Worm (Caenorhabditis elegans): ENCODE results near the gene ctps-1.

Gene ctps-1

DNA sequence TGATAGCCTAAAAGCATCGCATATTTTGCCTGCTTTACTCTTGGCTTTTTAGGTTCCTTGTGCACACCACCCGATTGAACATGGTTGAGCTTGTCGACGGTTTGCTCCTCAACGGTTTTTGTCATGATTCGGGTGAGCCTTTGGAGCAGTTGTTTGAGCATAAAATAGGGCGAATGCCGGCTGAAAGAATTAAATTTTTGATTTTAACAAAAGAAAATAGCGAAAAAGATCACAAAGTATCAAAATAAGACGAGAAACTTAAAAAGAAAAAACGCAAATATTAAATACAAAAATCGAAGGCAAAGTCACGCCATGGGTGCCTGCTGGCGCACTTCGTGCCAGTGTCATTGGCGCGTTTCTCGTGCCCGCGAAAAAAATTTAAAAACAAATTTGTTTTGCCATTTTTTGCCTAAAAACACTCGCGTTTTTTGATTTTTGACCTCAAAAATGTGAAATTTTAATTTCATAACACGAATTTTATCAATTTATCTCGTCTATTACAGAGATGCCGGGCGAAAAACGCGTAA lies at the start of gene ctps-1, which contains the start of gene pus-1:
Gene ctps-1, plus strand, starts transcription at position 51 of the 527 bp plus-strand sequence.
Gene pus-1, minus strand, starts transcription at position 125 of the 527 bp plus-strand sequence.
- TF ChIP-seq flt-1 (GFP tag; IDR thresholded peaks at IDR 0.05) (no peak), klf-2 (GFP tag; conservative IDR thresholded peaks at IDR 0.05) (no peak), ref-1 (GFP tag; conservative IDR thresholded peaks at IDR 0.05) (no peak), tab-1 (GFP tag; IDR thresholded peaks at IDR 0.05) (no peak), ztf-29 (GFP tag; IDR thresholded peaks at IDR 0.05) (no peak), T22C8.4 (GFP tag; IDR thresholded peaks at IDR 0.05) (no peak), cog-1 (tag; optimal IDR thresholded peaks at IDR 0.05) (no peak), ztf-23 (GFP tag; IDR thresholded peaks at IDR 0.05) (no peak), med-1 (GFP tag; optimal IDR thresholded peaks at IDR 0.05; ENCODE audit: insufficient read depth) (no peak)

ce11 chrV:16745214-16745613 lies 49.5 kb upstream of the ctps-1 start:
- TF ChIP-seq ref-1 (GFP tag; conservative IDR thresholded peaks at IDR 0.05), result no peak
- no peak for TF ChIP-seq flt-1 (GFP tag; IDR thresholded peaks at IDR 0.05)

ce11 chrV:16746231-16746990 lies 48.3 kb upstream of the ctps-1 start, which contains the start of gene gyg-2:
Gene gyg-2, minus strand, starts transcription at chrV:16746258.
- TF ChIP-seq ref-1 (GFP tag; conservative IDR thresholded peaks at IDR 0.05), result no peak
- TF ChIP-seq ztf-29 (GFP tag; IDR thresholded peaks at IDR 0.05), result no peak
- TF ChIP-seq med-1 (GFP tag; optimal IDR thresholded peaks at IDR 0.05; ENCODE audit: insufficient read depth), result no peak
- TF ChIP-seq cog-1 (tag; optimal IDR thresholded peaks at IDR 0.05), result no peak
- no peak for TF ChIP-seq klf-2 (GFP tag; conservative IDR thresholded peaks at IDR 0.05)
- TF ChIP-seq flt-1 (GFP tag; IDR thresholded peaks at IDR 0.05), result no peak
- no peak for TF ChIP-seq tab-1 (GFP tag; IDR thresholded peaks at IDR 0.05)
- TF ChIP-seq T22C8.4 (GFP tag; IDR thresholded peaks at IDR 0.05), result no peak
- no peak for TF ChIP-seq ztf-23 (GFP tag; IDR thresholded peaks at IDR 0.05)

DNA sequence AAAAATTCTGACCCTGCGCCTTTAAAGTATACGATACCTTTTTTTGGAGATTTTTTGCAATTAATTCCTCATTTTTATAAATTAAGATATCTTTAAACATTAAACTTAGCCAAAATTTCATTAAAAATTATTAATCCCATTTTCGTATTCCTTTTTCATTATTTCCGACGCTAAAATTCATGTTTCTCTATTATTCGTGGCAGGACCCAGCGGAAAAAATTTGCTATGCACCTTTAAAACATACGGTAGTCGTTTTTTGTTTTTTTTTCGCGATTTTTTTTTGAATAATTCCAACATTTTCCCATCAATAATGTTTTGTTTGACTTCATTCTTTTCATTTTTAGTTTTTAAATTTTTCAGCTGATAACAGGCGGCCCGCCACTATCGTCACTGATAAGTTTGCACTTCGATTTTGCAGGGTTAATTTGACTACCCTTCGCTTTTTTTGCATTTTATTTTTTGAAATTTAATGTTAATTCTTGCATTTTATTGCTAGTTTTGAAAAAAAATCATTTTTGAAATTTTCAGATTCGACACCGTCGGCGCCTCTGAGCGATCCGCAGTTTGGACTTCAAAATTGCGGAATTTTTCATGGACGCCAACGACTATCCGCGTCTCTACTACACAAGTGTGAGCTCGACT lies 47.5 kb upstream of the ctps-1 start, which contains the start of gene dkf-2:
Gene dkf-2, plus strand, starts transcription at position 592 of the 642 bp plus-strand sequence.
- no peak for TF ChIP-seq T22C8.4 (GFP tag; IDR thresholded peaks at IDR 0.05)
- TF ChIP-seq cog-1 (tag; optimal IDR thresholded peaks at IDR 0.05), result no peak
- TF ChIP-seq med-1 (GFP tag; optimal IDR thresholded peaks at IDR 0.05; ENCODE audit: insufficient read depth), result no peak
- TF ChIP-seq klf-2 (GFP tag; conservative IDR thresholded peaks at IDR 0.05), result no peak

DNA sequence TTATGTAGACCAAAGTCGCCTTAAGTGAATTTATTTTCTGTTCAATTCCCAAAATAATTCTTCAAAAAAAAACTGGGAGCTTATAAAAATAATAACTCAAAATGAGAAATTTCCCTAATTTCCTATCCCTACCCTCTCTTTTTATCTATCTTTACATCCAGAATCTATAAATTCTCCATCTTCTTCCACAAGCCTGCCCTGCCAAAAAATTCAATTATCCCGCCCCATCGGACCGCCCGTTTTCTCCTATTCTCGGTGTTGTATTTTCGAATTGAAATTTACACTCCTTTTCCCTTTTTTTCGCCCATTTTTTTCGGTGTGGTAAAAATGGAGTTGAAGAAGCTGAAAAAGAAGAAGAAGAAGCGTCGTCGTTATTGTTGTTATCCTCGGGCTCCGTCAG lies 45.2 kb upstream of the ctps-1 start:
- TF ChIP-seq ztf-23 (GFP tag; IDR thresholded peaks at IDR 0.05) (no peak), cog-1 (tag; optimal IDR thresholded peaks at IDR 0.05) (no peak), ref-1 (GFP tag; conservative IDR thresholded peaks at IDR 0.05) (no peak), tab-1 (GFP tag; IDR thresholded peaks at IDR 0.05) (no peak), klf-2 (GFP tag; conservative IDR thresholded peaks at IDR 0.05) (no peak), med-1 (GFP tag; optimal IDR thresholded peaks at IDR 0.05; ENCODE audit: insufficient read depth) (no peak), T22C8.4 (GFP tag; IDR thresholded peaks at IDR 0.05) (no peak), flt-1 (GFP tag; IDR thresholded peaks at IDR 0.05) (no peak), ztf-29 (GFP tag; IDR thresholded peaks at IDR 0.05) (no peak)

DNA sequence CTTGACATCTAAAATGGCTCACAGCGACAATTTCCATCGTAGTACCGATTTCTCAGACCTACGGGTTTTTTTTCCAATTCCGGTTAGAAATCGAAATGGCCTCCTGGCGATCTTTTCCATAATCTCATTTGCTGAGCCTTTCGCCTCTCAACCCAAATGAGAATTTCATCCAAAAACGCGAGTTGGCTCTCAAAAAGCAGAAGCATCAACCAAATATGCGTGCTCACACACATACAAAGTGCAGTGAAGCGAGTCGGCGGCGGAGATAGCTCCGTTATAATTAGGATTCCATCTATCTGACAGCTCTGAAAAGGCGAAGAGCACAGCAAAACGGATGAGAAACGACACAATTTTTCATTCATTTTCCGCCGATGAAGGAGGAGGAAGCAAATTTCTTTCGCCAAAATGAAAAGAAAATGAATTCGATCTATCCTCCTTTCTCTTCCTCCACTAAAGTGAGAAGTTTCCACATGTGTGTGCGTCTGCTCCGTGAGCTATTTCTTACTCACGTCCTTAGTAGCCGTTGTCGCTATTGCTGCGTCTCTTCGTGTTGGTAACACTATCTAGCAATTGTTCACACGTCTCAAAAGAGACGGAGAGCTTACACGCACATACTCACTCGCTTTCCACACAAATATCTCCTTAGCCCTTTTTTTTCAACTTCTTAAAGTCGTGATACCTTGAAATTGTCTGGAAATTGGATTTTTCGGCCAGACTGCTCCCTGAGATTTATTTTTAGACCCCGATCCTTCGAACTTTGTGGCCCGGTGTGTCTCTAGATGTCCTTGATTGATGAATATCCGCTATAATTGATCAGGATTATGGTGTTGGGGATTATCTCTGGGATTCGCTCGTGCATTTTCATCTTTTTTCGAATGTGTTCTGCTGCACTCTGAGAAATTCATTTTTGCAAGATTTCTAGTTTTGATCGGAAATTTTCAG lies 42.3 kb upstream of the ctps-1 start:
- TF ChIP-seq T22C8.4 (GFP tag; IDR thresholded peaks at IDR 0.05), result no peak
- TF ChIP-seq cog-1 (tag; optimal IDR thresholded peaks at IDR 0.05), result no peak
- TF ChIP-seq flt-1 (GFP tag; IDR thresholded peaks at IDR 0.05), result no peak
- TF ChIP-seq ztf-29 (GFP tag; IDR thresholded peaks at IDR 0.05), result no peak
- no peak for TF ChIP-seq tab-1 (GFP tag; IDR thresholded peaks at IDR 0.05)
- no peak for TF ChIP-seq med-1 (GFP tag; optimal IDR thresholded peaks at IDR 0.05; ENCODE audit: insufficient read depth)
- no peak for TF ChIP-seq ztf-23 (GFP tag; IDR thresholded peaks at IDR 0.05)
- no peak for TF ChIP-seq ref-1 (GFP tag; conservative IDR thresholded peaks at IDR 0.05)
- no peak for TF ChIP-seq klf-2 (GFP tag; conservative IDR thresholded peaks at IDR 0.05)

DNA sequence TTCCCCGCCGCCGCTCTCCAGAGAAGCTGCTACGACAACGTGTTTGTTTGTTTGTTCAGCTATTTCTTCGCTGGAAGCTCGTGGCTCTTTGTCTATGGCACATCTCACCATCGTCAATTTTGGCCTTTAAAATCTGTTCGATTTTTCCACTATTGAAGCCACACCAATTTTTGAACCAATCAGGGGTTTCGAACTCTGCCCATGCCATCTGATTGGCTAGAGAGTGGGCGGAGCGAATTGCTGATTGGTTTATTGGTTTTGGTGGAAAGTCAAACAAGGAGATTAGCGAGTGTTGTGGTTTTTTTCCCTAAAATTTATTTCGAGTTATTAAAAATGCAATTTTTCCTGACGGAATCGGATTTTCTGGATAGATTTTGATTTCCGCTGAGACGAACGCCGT lies 38.5 kb upstream of the ctps-1 start:
- TF ChIP-seq T22C8.4 (GFP tag; IDR thresholded peaks at IDR 0.05), result no peak
- TF ChIP-seq med-1 (GFP tag; optimal IDR thresholded peaks at IDR 0.05; ENCODE audit: insufficient read depth), result no peak
- no peak for TF ChIP-seq tab-1 (GFP tag; IDR thresholded peaks at IDR 0.05)
- no peak for TF ChIP-seq ztf-29 (GFP tag; IDR thresholded peaks at IDR 0.05)
- no peak for TF ChIP-seq ref-1 (GFP tag; conservative IDR thresholded peaks at IDR 0.05)
- no peak for TF ChIP-seq klf-2 (GFP tag; conservative IDR thresholded peaks at IDR 0.05)
- TF ChIP-seq cog-1 (tag; optimal IDR thresholded peaks at IDR 0.05), result no peak

- TF ChIP-seq ref-1 (GFP tag; conservative IDR thresholded peaks at IDR 0.05) (no peak), klf-2 (GFP tag; conservative IDR thresholded peaks at IDR 0.05) (no peak), med-1 (GFP tag; optimal IDR thresholded peaks at IDR 0.05; ENCODE audit: insufficient read depth) (no peak), T22C8.4 (GFP tag; IDR thresholded peaks at IDR 0.05) (no peak), cog-1 (tag; optimal IDR thresholded peaks at IDR 0.05) (no peak), tab-1 (GFP tag; IDR thresholded peaks at IDR 0.05) (no peak), flt-1 (GFP tag; IDR thresholded peaks at IDR 0.05) (no peak), ztf-29 (GFP tag; IDR thresholded peaks at IDR 0.05) (no peak), ztf-23 (GFP tag; IDR thresholded peaks at IDR 0.05) (no peak)
Measured at ce11 chrV:16759937-16760336, 34.7 kb upstream of the ctps-1 start.

- no peak for TF ChIP-seq tab-1 (GFP tag; IDR thresholded peaks at IDR 0.05)
- TF ChIP-seq T22C8.4 (GFP tag; IDR thresholded peaks at IDR 0.05), result no peak
- no peak for TF ChIP-seq flt-1 (GFP tag; IDR thresholded peaks at IDR 0.05)
- TF ChIP-seq med-1 (GFP tag; optimal IDR thresholded peaks at IDR 0.05; ENCODE audit: insufficient read depth), result no peak
- TF ChIP-seq ref-1 (GFP tag; conservative IDR thresholded peaks at IDR 0.05), result no peak
- no peak for TF ChIP-seq cog-1 (tag; optimal IDR thresholded peaks at IDR 0.05)
- no peak for TF ChIP-seq klf-2 (GFP tag; conservative IDR thresholded peaks at IDR 0.05)
- no peak for TF ChIP-seq ztf-29 (GFP tag; IDR thresholded peaks at IDR 0.05)
- no peak for TF ChIP-seq ztf-23 (GFP tag; IDR thresholded peaks at IDR 0.05)
Measured at ce11 chrV:16774428-16774827, 20.2 kb upstream of the ctps-1 start.
